Worm (Caenorhabditis elegans) whole organism, L2 larva: ENCODE measurements around the gene C17G10.13.

Experiments
- R02D3.7 ChIP-seq: fragments of 150-350 bp; optimal IDR thresholded peaks from 2 replicates; lab custom pipeline; 2014; ENCODE audit warnings: missing biosample characterization, missing genetic modification characterization
- mdl-1 ChIP-seq, 2 experiments: fragments of 150-350 bp in 1 of 2; sonication (generic microtip) in 1 of 2; optimal IDR thresholded peaks; 2 replicates each; lab custom pipeline; 2017; ENCODE audit warnings: missing biosample characterization in 2 of 2, missing genetic modification characterization in 2 of 2
- nhr-12 ChIP-seq: fragments of 150-350 bp; optimal IDR thresholded peaks from 2 replicates; lab custom pipeline; 2014; ENCODE audit warnings: missing biosample characterization, missing genetic modification characterization
- nhr-129 ChIP-seq: fragments of 150-350 bp; optimal IDR thresholded peaks from 2 replicates; lab custom pipeline; 2014; ENCODE audit warnings: missing biosample characterization, missing genetic modification characterization
- peb-1 ChIP-seq: fragments of 150-350 bp; optimal IDR thresholded peaks from 2 replicates; lab custom pipeline; 2014; ENCODE audit warnings: missing biosample characterization, missing genetic modification characterization
- unc-39 ChIP-seq: fragments of 150-350 bp; optimal IDR thresholded peaks from 2 replicates; lab custom pipeline; 2014; ENCODE audit warnings: missing biosample characterization, missing genetic modification characterization
- unc-62 ChIP-seq: fragments of 150-350 bp; optimal IDR thresholded peaks from 2 replicates; lab custom pipeline; 2014; ENCODE audit warnings: missing biosample characterization, missing genetic modification reagents, missing genetic modification characterization
- zag-1 ChIP-seq: fragments of 150-350 bp; optimal IDR thresholded peaks from 2 replicates; lab custom pipeline; 2014; ENCODE audit warnings: missing biosample characterization, missing genetic modification characterization

- no peak for TF ChIP-seq peb-1 (tag; lab: Kevin White, UChicago)
- no peak for TF ChIP-seq R02D3.7
- TF ChIP-seq mdl-1 (tag; optimal IDR thresholded peaks at IDR 0.05; lab: Kevin White, UChicago): no peak
- TF ChIP-seq nhr-12 (tag; lab: Kevin White, UChicago): no peak
- TF ChIP-seq unc-39 (tag; lab: Kevin White, UChicago): no peak
- TF ChIP-seq nhr-129 (tag; lab: Kevin White, UChicago): no peak
- no peak for TF ChIP-seq zag-1 (tag; lab: Kevin White, UChicago)
- TF ChIP-seq unc-62 (GFP tag; lab: Kevin White, UChicago): no peak
These were observed 42.1 kb downstream of the C17G10.13 start, which contains the start of gene acdh-2 for ce11 chrII:5547442-5547894.
